Worm (Caenorhabditis elegans) whole organism, L3 larva: ENCODE measurements around the gene clec-208.

ENCODE experiments used
- nhr-11 ChIP-seq: fragments of 150-350 bp; optimal IDR thresholded peaks from 2 replicates; lab custom pipeline; 2014; ENCODE audit warnings: missing biosample characterization, missing genetic modification characterization
- nhr-12 ChIP-seq: fragments of 150-350 bp; optimal IDR thresholded peaks from 2 replicates; lab custom pipeline; 2014; ENCODE audit warnings: missing biosample characterization, missing genetic modification characterization
- nhr-76 ChIP-seq: fragments of 150-350 bp; sonication (generic microtip); optimal IDR thresholded peaks from 5 replicates; lab custom pipeline; 2014; ENCODE audit warnings: missing biosample characterization, missing genetic modification characterization

- TF ChIP-seq nhr-11 (tag; lab: Kevin White, UChicago), result no peak
- TF ChIP-seq nhr-76, result no peak
- no peak for TF ChIP-seq nhr-12 (tag; lab: Kevin White, UChicago)
Observed at ce11 chrV:2139918-2140317, 42.2 kb downstream of the clec-208 start, which contains the start of gene F22F7.7.
